Fruit fly (Drosophila melanogaster) whole organism, embryonic: ENCODE data around the gene PDCD-5.

Source experiments
- CG8924 ChIP-seq: fragments of 200-800 bp; optimal IDR thresholded peaks from 3 replicates; lab custom pipeline; 2019; ENCODE audit warnings: missing biosample characterization, mild to moderate bottlenecking, missing genetic modification characterization, moderate library complexity
- ERR ChIP-seq: fragments of 200-800 bp; sonication (Bioruptor generic); optimal IDR thresholded peaks from 2 replicates; lab custom pipeline; 2016; ENCODE audit warnings: missing biosample characterization, missing genetic modification characterization
- NC2β ChIP-seq: fragments of 200-800 bp; sonication (Bioruptor generic); optimal IDR thresholded peaks from 2 replicates; lab custom pipeline; 2016; ENCODE audit warnings: missing biosample characterization, missing genetic modification characterization
- nerfin-1 ChIP-seq: fragments of 200-800 bp; sonication (Bioruptor generic); optimal IDR thresholded peaks from 3 replicates; lab custom pipeline; 2019; ENCODE audit warnings: missing biosample characterization, mild to moderate bottlenecking, missing genetic modification characterization, moderate library complexity

DNA sequence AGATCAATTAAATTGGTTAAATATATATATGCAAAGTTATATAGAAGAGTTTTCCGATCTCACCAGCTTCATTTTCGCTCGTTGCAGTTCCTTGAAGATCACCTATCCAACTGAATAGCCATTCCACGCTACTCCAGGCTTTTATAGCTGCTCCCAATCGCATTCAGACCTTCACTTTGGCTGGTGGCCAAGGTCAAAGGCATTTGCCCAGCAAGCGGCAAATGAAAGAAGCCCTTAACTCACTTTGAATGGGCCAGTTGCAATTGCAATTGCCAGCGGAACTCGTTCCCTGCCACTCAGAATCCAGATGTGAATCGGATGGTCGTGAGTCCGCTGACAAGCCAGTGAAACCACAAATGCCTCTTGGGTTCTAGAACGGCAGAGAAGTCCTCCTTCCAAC, 29.7 kb upstream of the PDCD-5 start, which contains the start of gene CG34247:
- TF ChIP-seq ERR (GFP tag; lab: Kevin White, UChicago), result no peak
- no peak for TF ChIP-seq NC2β (GFP tag; lab: Kevin White, UChicago)
- TF ChIP-seq CG8924 (tag; lab: Kevin White, UChicago), result no peak
- no peak for TF ChIP-seq nerfin-1 (tag; lab: Kevin White, UChicago)
